Worm (Caenorhabditis elegans) whole organism, L2 larva: ENCODE measurements around the gene nspg-14.

Source experiments
- C34F6.9 ChIP-seq: fragments of 150-350 bp; optimal IDR thresholded peaks from 2 replicates; lab custom pipeline; 2014; ENCODE audit warnings: missing biosample characterization, missing genetic modification characterization
- F13H6.1 ChIP-seq: sonication (generic microtip); optimal IDR thresholded peaks from 2 replicates; lab custom pipeline; 2016; ENCODE audit warnings: missing genetic modification characterization, missing compliant biosample characterization
- alr-1 ChIP-seq: fragments of 150-350 bp; optimal IDR thresholded peaks from 2 replicates; lab custom pipeline; 2014; ENCODE audit warnings: missing biosample characterization, missing genetic modification characterization
- blmp-1 ChIP-seq: sonication (generic microtip); optimal IDR thresholded peaks from 2 replicates; lab custom pipeline; 2017; ENCODE audit warnings: missing genetic modification characterization, mild to moderate bottlenecking, missing compliant biosample characterization, antibody characterized with exemption, moderate library complexity; ENCODE audit not compliant: insufficient read depth
- ceh-16 ChIP-seq: fragments of 150-350 bp; optimal IDR thresholded peaks from 2 replicates; lab custom pipeline; 2014; ENCODE audit warnings: missing biosample characterization, missing genetic modification characterization
- crh-2 ChIP-seq: sonication (generic microtip); optimal IDR thresholded peaks from 2 replicates; lab custom pipeline; 2017; ENCODE audit warnings: missing biosample characterization, missing genetic modification characterization
- egl-27 ChIP-seq: sonication (generic microtip); optimal IDR thresholded peaks from 3 replicates; lab custom pipeline; 2017; ENCODE audit warnings: missing biosample characterization, missing genetic modification reagents, missing genetic modification characterization
- elt-1 ChIP-seq: fragments of 150-350 bp; optimal IDR thresholded peaks from 2 replicates; lab custom pipeline; 2014; ENCODE audit warnings: missing biosample characterization, missing genetic modification characterization
- fos-1 ChIP-seq: fragments of 150-350 bp; optimal IDR thresholded peaks from 2 replicates; lab custom pipeline; 2014; ENCODE audit warnings: missing biosample characterization, missing genetic modification characterization
- gmeb-1 ChIP-seq: fragments of 150-350 bp; optimal IDR thresholded peaks from 2 replicates; lab custom pipeline; 2014; ENCODE audit warnings: missing biosample characterization, missing genetic modification characterization
- lin-11 ChIP-seq: fragments of 150-350 bp; sonication (generic microtip); optimal IDR thresholded peaks from 2 replicates; lab custom pipeline; 2014; ENCODE audit warnings: missing biosample characterization, missing genetic modification characterization, inconsistent platforms, mixed read lengths
- lin-39 ChIP-seq: fragments of 150-350 bp; optimal IDR thresholded peaks from 2 replicates; lab custom pipeline; 2014; ENCODE audit warnings: missing biosample characterization, missing genetic modification reagents, missing genetic modification characterization
- lsy-2 ChIP-seq, 2 experiments: fragments of 150-350 bp in 1 of 2; sonication (generic microtip) in 1 of 2; optimal IDR thresholded peaks; 2 replicates each; lab custom pipeline; 2014 to 2017; ENCODE audit warnings: missing biosample characterization in 2 of 2, missing genetic modification characterization in 2 of 2
- mab-5 ChIP-seq: fragments of 150-350 bp; optimal IDR thresholded peaks from 2 replicates; lab custom pipeline; 2014; ENCODE audit warnings: missing biosample characterization, missing genetic modification characterization
- mdl-1 ChIP-seq, 2 experiments: fragments of 150-350 bp in 1 of 2; sonication (generic microtip) in 1 of 2; optimal IDR thresholded peaks; 2 replicates each; lab custom pipeline; 2017; ENCODE audit warnings: missing biosample characterization in 2 of 2, missing genetic modification characterization in 2 of 2
- nhr-10 ChIP-seq: sonication (generic microtip); optimal IDR thresholded peaks from 2 replicates; lab custom pipeline; 2017; ENCODE audit warnings: missing biosample characterization, missing genetic modification characterization
- nhr-11 ChIP-seq: fragments of 150-350 bp; optimal IDR thresholded peaks from 2 replicates; lab custom pipeline; 2014; ENCODE audit warnings: missing biosample characterization, missing genetic modification characterization
- nhr-12 ChIP-seq: fragments of 150-350 bp; optimal IDR thresholded peaks from 2 replicates; lab custom pipeline; 2014; ENCODE audit warnings: missing biosample characterization, missing genetic modification characterization
- nhr-129 ChIP-seq: fragments of 150-350 bp; optimal IDR thresholded peaks from 2 replicates; lab custom pipeline; 2014; ENCODE audit warnings: missing biosample characterization, missing genetic modification characterization
- nhr-21 ChIP-seq: fragments of 150-350 bp; optimal IDR thresholded peaks from 2 replicates; lab custom pipeline; 2014; ENCODE audit warnings: missing biosample characterization, missing genetic modification characterization
- nhr-237 ChIP-seq: fragments of 150-350 bp; optimal IDR thresholded peaks from 2 replicates; lab custom pipeline; 2014; ENCODE audit warnings: missing biosample characterization, missing genetic modification characterization
- nhr-25 ChIP-seq: fragments of 150-350 bp; sonication (generic microtip); optimal IDR thresholded peaks from 3 replicates; lab custom pipeline; 2014; ENCODE audit warnings: missing biosample characterization, missing genetic modification characterization
- nhr-6 ChIP-seq: fragments of 150-350 bp; optimal IDR thresholded peaks from 2 replicates; lab custom pipeline; 2014; ENCODE audit warnings: missing biosample characterization, missing genetic modification characterization
- peb-1 ChIP-seq: fragments of 150-350 bp; optimal IDR thresholded peaks from 2 replicates; lab custom pipeline; 2014; ENCODE audit warnings: missing biosample characterization, missing genetic modification characterization
- sem-4 ChIP-seq: fragments of 150-350 bp; optimal IDR thresholded peaks from 2 replicates; lab custom pipeline; 2014; ENCODE audit warnings: missing biosample characterization, missing genetic modification reagents, missing genetic modification characterization
- skn-1 ChIP-seq: sonication (generic microtip); optimal IDR thresholded peaks from 2 replicates; lab custom pipeline; 2017; ENCODE audit warnings: missing biosample characterization, missing genetic modification characterization
- sma-3 ChIP-seq: sonication (generic microtip); optimal IDR thresholded peaks from 2 replicates; lab custom pipeline; 2016; ENCODE audit warnings: missing genetic modification reagents, missing genetic modification characterization, missing compliant biosample characterization
- sma-9 ChIP-seq, 2 experiments: fragments of 150-350 bp in 1 of 2; sonication (generic microtip) in 1 of 2; optimal IDR thresholded peaks; 2 replicates each; lab custom pipeline; 2014 to 2016; ENCODE audit warnings: missing genetic modification characterization in 2 of 2, mild to moderate bottlenecking in 1 of 2, missing biosample characterization in 1 of 2, missing compliant biosample characterization in 1 of 2, missing genetic modification reagents in 1 of 2, moderate library complexity in 1 of 2
- snpc-4 ChIP-seq: fragments of 150-350 bp; optimal IDR thresholded peaks from 2 replicates; lab custom pipeline; 2014; ENCODE audit warnings: missing biosample characterization, missing genetic modification characterization
- unc-55 ChIP-seq: fragments of 150-350 bp; sonication (generic microtip); optimal IDR thresholded peaks from 3 replicates; lab custom pipeline; 2014; ENCODE audit warnings: missing biosample characterization, missing genetic modification reagents, missing genetic modification characterization
- unc-62 ChIP-seq: fragments of 150-350 bp; optimal IDR thresholded peaks from 2 replicates; lab custom pipeline; 2014; ENCODE audit warnings: missing biosample characterization, missing genetic modification reagents, missing genetic modification characterization
- zag-1 ChIP-seq: fragments of 150-350 bp; optimal IDR thresholded peaks from 2 replicates; lab custom pipeline; 2014; ENCODE audit warnings: missing biosample characterization, missing genetic modification characterization
- ztf-1 ChIP-seq: fragments of 200-800 bp; sonication (Bioruptor generic); conservative IDR thresholded peaks from 2 replicates; pipeline ENCODE4 v1.3.6; 2022; ENCODE audit warnings: missing genetic modification characterization, missing compliant biosample characterization
- ztf-11 ChIP-seq: sonication (generic microtip); optimal IDR thresholded peaks from 2 replicates; lab custom pipeline; 2017; ENCODE audit warnings: missing biosample characterization, missing genetic modification characterization
- ztf-4 ChIP-seq: fragments of 150-350 bp; optimal IDR thresholded peaks from 2 replicates; lab custom pipeline; 2014; ENCODE audit warnings: missing biosample characterization, missing genetic modification characterization

nspg-14 gene

DNA sequence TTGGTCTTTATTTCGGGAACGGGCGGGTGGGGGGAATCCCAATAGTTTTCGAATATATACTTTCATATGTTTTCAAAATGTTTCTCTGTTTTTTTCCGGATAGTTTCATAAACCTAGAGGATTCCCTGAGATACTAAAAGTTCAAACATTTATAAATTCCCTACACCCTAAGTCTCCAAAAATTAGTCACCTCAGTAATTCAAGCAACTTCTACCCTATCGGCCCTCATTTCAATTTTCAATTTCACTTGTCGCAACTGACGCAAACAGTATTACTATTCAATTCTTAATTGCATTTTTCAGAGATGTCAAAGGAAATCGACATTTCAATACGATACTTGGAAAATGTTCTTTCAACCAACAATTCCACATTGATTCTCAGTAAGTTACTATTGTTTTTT, 11.2 kb downstream of the nspg-14 start, which contains the start of gene Y34B4A.4:
Gene Y34B4A.4, plus strand, starts transcription at position 301 of the 400 bp plus-strand sequence.
- TF ChIP-seq ztf-1 (GFP tag; lab: Robert Waterston, UW) (no peak), unc-62 (no peak), blmp-1 (tag; lab: Kevin White, UChicago) (no peak), skn-1 (tag; lab: Kevin White, UChicago) (no peak), nhr-25 (tag; lab: Kevin White, UChicago) (no peak), lin-39 (no peak), unc-55 (GFP tag; lab: Kevin White, UChicago) (no peak), sem-4 (tag; lab: Kevin White, UChicago) (no peak), nhr-10 (no peak), ztf-4 (no peak)

- TF ChIP-seq nhr-12 (tag; lab: Kevin White, UChicago) (no peak), alr-1 (no peak), peb-1 (no peak), zag-1 (tag; lab: Kevin White, UChicago) (no peak), F13H6.1 (tag; lab: Kevin White, UChicago) (no peak), unc-62 (no peak), skn-1 (tag; lab: Kevin White, UChicago) (no peak), nhr-6 (tag; lab: Kevin White, UChicago) (no peak), nhr-21 (tag; lab: Kevin White, UChicago) (no peak), ztf-1 (GFP tag; lab: Robert Waterston, UW) (no peak), blmp-1 (tag; lab: Kevin White, UChicago) (no peak), sma-3 (GFP tag; lab: Kevin White, UChicago) (no peak), sma-9 (GFP tag; optimal IDR thresholded peaks at IDR 0.05; lab: Kevin White, UChicago) (no peak), sma-9 (tag; optimal IDR thresholded peaks at IDR 0.05; lab: Kevin White, UChicago) (no peak), fos-1 (tag; lab: Kevin White, UChicago) (no peak), lin-11 (tag; lab: Kevin White, UChicago) (no peak)
Measured at ce11 chrX:5265356-5265755, 12.5 kb downstream of the nspg-14 start.

ce11 chrX:5268062-5268461, 15.2 kb downstream of the nspg-14 start:
- TF ChIP-seq nhr-11 (tag; lab: Kevin White, UChicago): no peak
- peak; percentile 18 for TF ChIP-seq fos-1 (tag; lab: Kevin White, UChicago)
- TF ChIP-seq nhr-237: no peak
- no peak for TF ChIP-seq lsy-2 (tag; optimal IDR thresholded peaks at IDR 0.05; lab: Kevin White, UChicago)
- TF ChIP-seq nhr-6 (tag; lab: Kevin White, UChicago): no peak

ce11 chrX:5269359-5269758, 16.5 kb downstream of the nspg-14 start:
- TF ChIP-seq nhr-11 (tag; lab: Kevin White, UChicago) (no peak), nhr-25 (tag; lab: Kevin White, UChicago) (no peak)

- no peak for TF ChIP-seq lin-39
- TF ChIP-seq crh-2 (tag; lab: Kevin White, UChicago): peak; percentile 71
- TF ChIP-seq lsy-2 (tag; optimal IDR thresholded peaks at IDR 0.05; lab: Kevin White, UChicago): peak in 1 of 2 experiments; percentile 23
- TF ChIP-seq C34F6.9 (tag; lab: Kevin White, UChicago): peak; percentile 80
- no peak for TF ChIP-seq egl-27 (tag; lab: Kevin White, UChicago)
- TF ChIP-seq nhr-25 (tag; lab: Kevin White, UChicago): peak; percentile 67
- peak; percentile 60 for TF ChIP-seq nhr-129 (tag; lab: Kevin White, UChicago)
- TF ChIP-seq mab-5 (tag; lab: Kevin White, UChicago): peak; percentile 25
- TF ChIP-seq lin-11 (tag; lab: Kevin White, UChicago): peak; percentile 51
- TF ChIP-seq blmp-1 (tag; lab: Kevin White, UChicago): peak; percentile 44
- no peak for TF ChIP-seq skn-1 (tag; lab: Kevin White, UChicago)
- TF ChIP-seq alr-1: no peak
- peak; percentile 12 for TF ChIP-seq gmeb-1 (tag; lab: Kevin White, UChicago)
- TF ChIP-seq ztf-11 (tag; lab: Kevin White, UChicago): no peak
- peak; percentile 81 for TF ChIP-seq F13H6.1 (tag; lab: Kevin White, UChicago)
- TF ChIP-seq nhr-11 (tag; lab: Kevin White, UChicago): no peak
- peak in 1 of 2 experiments; percentile 0 for TF ChIP-seq mdl-1 (tag; optimal IDR thresholded peaks at IDR 0.05; lab: Kevin White, UChicago)
- no peak for TF ChIP-seq ztf-1 (GFP tag; lab: Robert Waterston, UW)
- no peak for TF ChIP-seq elt-1
- peak; percentile 29 for TF ChIP-seq sem-4 (tag; lab: Kevin White, UChicago)
- TF ChIP-seq ceh-16 (tag; lab: Kevin White, UChicago): peak; percentile 8
- TF ChIP-seq sma-9 (GFP tag; optimal IDR thresholded peaks at IDR 0.05; lab: Kevin White, UChicago): peak; percentile 76
- TF ChIP-seq sma-9 (tag; optimal IDR thresholded peaks at IDR 0.05; lab: Kevin White, UChicago): no peak
- peak; percentile 78 for TF ChIP-seq unc-55 (GFP tag; lab: Kevin White, UChicago)
- TF ChIP-seq nhr-12 (tag; lab: Kevin White, UChicago): no peak
- no peak for TF ChIP-seq snpc-4 (tag; lab: Kevin White, UChicago)
- TF ChIP-seq fos-1 (tag; lab: Kevin White, UChicago): peak; percentile 41
- peak; percentile 47 for TF ChIP-seq sma-3 (GFP tag; lab: Kevin White, UChicago)
- no peak for TF ChIP-seq nhr-6 (tag; lab: Kevin White, UChicago)
- TF ChIP-seq, all 48 proteins: peak for 17
Measured at ce11 chrX:5275209-5275608, 22.4 kb downstream of the nspg-14 start, which contains the start of gene hst-6. TSS of gene hst-6 (plus strand) at chrX:5275561.
